Fruit fly (Drosophila melanogaster): ENCODE results near the gene CG34116.

DNA sequence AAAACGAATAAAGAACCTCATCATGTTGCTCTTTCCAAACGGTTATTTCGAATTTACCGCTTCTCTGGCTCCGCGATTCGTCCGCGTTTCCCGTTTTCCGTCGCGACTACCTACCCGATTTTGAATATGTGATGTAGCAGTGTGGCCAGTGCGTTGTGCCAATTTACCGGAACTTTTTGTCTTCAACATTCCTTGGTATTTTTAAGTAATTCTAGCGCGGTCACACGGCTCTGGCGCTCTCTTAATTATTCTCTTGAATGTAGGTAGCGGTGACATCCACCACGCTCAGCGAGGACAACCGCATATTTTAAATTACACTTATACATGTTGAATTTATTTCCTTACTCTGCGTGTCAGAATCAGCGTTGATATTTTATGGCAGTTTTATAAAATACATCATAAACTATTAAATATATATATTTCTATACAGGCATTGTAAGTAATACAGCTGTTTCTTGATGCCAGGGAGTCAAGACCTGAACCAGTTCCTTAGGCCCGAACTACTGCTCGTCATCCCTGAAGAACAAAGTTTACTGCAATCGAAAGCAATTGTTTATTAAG lies 12.3 kb downstream of the CG34116 start, which contains the start of the genes CG42637, Gyc76C and SREBP:
- TF ChIP-seq Rel (GFP tag; optimal IDR thresholded peaks at IDR 0.05) (peak; percentile 38), Rel (tag; optimal IDR thresholded peaks at IDR 0.05) (peak; percentile 47), OdsH (GFP tag; optimal IDR thresholded peaks at IDR 0.05) (no peak), pan (optimal IDR thresholded peaks at IDR 0.05) (no peak), usp (GFP tag; optimal IDR thresholded peaks at IDR 0.05) (no peak), psq (GFP tag; optimal IDR thresholded peaks at IDR 0.05) (no peak), CrebA (GFP tag; optimal IDR thresholded peaks at IDR 0.05; ENCODE audit: borderline replicate concordance) (no peak), Dif (GFP tag; optimal IDR thresholded peaks at IDR 0.05; ENCODE audit: partially characterized antibody) (peak; percentile 52)
